Fruit fly (Drosophila melanogaster) ovary, adult (tissue): ENCODE measurements around the gene CG15005.
A peak's percentile ranks its signal among the peaks of the same experiment; 100 is the strongest.

Source experiments
- CG17801 ChIP-seq: fragments of 200-800 bp; optimal IDR thresholded peaks from 2 replicates; lab custom pipeline; 2019; ENCODE audit warnings: missing biosample characterization, mild to moderate bottlenecking, missing genetic modification characterization, moderate library complexity; ENCODE audit not compliant: partially characterized antibody

The CG15005 gene

DNA sequence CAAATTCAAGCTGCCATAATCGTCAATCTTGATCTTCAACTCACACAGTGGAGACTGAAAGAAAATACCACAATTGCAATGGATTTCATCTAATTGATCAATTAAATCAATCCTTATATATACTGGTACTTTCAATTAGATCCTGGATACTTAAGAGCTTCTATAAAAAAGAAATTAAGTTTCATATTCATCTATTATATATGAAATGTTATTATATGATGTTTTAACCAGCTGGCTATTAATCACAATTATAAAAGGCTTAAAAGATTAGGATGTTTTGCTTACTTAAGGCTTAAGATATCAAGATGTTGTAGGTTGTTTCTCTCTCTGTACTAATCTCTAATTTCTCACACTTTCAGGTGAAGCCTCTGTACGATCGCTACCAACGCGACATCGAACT is 728 bp upstream of the CG15005 start:
- no peak for TF ChIP-seq CG17801 (GFP tag; lab: Kevin White, UChicago)

dm6 chr3L:4193730-4194649 is 10.1 kb downstream of the CG15005 start, which contains the start of gene CG43367:
TSS of gene CG43367 (plus strand) at chr3L:4193993.
- TF ChIP-seq CG17801 (GFP tag; lab: Kevin White, UChicago): no peak

- no peak for TF ChIP-seq CG17801 (GFP tag; lab: Kevin White, UChicago)
These were observed 16.1 kb downstream of the CG15005 start, which contains the start of the genes Teh2 and tipE for dm6 chr3L:4187930-4188523. TSS of gene Teh2 (minus strand) at chr3L:4188023. TSS of gene tipE (plus strand) at chr3L:4188499.

DNA sequence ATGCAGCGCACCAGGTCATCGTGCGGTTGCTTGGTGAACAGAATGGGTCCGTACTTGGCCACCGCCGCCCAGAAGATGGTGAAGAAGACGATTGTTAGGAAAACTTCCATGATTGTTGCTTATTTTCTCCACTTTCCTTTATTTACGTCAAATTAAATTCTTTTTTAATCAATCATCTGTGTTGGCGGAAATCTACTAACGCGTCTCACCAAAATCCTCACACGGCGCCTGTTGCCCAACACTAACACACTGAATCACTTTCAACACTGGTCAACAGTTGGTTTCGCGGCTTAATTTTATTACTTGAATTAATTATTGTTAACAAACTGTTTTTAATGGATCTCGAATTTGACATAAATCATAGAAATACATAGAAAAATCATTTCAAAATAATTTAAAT is 17.5 kb downstream of the CG15005 start, which contains the start of gene VhaM9.7-c:
VhaM9.7-c (minus strand) TSS at position 207 of the 400 bp plus-strand sequence.
- TF ChIP-seq CG17801 (GFP tag; lab: Kevin White, UChicago): peak; percentile 59

- no peak for TF ChIP-seq CG17801 (GFP tag; lab: Kevin White, UChicago)
These were observed 18.9 kb downstream of the CG15005 start for dm6 chr3L:4185259-4185658.

DNA sequence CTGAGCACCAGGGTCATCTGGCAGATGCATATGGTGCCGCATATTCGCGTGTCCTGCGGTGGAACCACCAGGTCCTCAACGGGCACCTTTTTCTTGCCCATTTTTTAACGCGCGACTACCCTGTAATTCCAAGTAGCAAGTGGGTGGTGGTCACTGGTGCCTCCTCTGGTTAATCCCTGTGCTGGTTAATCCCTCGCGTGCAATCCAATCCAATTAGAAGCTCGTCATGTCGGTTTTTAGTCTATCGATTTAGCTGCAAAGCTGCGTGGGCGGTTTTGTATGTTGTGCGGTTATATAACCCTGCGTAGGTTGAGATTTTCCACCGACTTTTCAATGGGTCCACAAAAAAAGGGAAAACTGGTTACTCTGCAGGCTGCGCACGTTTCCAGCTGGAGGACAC is 19.6 kb downstream of the CG15005 start, which contains the start of gene Teh3:
Teh3 (minus strand) TSS at position 101 of the 400 bp plus-strand sequence.
- no peak for TF ChIP-seq CG17801 (GFP tag; lab: Kevin White, UChicago)

DNA sequence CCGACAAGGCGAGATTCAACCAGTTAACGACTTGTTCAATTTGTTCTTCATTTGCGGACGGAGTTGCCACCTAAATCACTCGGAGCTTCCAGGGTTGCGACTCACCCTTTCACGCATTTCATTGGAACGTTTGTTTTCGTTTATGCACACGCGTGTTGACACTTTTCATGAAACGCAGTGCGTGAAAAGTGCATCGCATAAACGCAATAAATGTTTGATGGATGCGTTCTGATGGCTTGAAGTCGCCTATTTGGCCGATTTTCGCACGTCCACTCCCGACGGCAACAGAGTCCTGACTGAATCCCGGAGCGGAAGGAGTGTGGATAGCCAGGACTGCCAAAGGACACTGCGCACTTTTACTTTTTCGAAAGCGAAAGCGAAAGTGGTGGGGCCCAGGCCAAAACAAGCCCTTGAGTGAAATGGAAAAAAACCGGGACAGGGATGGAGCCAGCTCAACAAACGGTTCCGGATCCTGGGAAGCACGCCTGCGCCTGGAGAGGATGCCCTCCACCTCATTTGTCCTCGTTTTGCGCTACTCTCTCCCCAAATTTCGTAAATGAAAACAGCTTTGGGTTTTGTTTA is 26.1 kb downstream of the CG15005 start, which contains the start of gene Teh4:
Teh4 (minus strand) TSS at position 290 of the 582 bp plus-strand sequence.
- TF ChIP-seq CG17801 (GFP tag; lab: Kevin White, UChicago): no peak

- no peak for TF ChIP-seq CG17801 (GFP tag; lab: Kevin White, UChicago)
These were observed 30.6 kb downstream of the CG15005 start, which contains the start of gene CG18675 for dm6 chr3L:4173584-4173983. TSS of gene CG18675 (plus strand) at chr3L:4173884.

DNA sequence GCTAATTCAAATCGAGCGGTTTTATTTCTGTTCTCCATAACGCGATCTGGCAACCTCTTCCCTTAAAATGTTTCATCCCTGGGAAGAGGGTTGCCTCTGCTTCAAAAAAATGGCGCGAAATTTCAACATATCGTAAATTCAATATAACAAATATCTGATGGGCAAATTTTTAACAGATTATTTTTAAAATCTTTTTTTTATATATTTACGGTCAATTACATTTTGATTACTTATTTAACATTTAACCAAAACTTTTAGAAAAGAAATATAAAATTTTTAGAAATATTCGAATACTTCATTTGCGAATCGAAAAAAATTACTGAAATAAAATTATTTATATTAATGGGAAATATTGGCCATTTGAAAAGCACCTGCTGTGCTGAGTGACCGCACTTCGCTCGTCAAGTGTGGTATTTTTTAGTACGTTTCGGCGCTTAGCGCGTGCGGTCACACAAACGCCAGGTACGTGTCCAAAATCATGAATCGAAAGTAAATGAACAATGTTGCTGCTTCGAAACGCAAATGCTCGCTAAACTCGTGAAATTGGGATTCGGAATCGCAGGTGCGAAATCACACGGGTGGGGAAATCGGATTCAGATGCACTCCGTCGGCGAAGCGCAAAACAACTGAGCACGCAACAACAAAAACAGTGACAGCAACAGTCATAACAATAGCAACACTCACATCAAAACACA is 34.0 kb downstream of the CG15005 start, which contains the start of gene Ero1L:
Ero1L (plus strand) TSS at position 448 of the 695 bp plus-strand sequence.
- peak; percentile 30 for TF ChIP-seq CG17801 (GFP tag; lab: Kevin White, UChicago)

DNA sequence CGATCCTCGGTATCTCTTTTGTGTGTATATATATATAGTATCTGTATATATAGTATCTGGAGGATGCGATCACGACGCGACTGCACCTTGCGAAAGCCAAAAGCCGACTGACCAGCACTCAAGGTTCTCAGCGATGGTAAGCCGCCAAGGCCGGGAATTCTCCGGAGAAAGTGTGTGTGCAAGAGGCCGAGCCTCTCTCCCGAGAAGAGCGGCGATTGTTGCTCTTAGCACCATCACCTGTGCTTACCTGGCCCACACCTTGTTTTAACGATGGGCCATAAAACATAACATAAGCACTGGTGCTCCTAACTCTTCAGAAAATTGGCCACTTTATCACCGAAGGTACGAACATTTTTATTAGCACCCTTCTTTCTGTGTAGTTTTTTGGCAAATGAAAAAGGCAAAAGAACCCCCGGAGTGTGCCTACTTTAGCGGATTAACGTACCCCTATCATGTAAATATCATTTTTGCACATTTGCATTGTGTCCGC is 36.7 kb downstream of the CG15005 start, which contains the start of gene mas:
mas (minus strand) TSS at position 112 of the 490 bp plus-strand sequence.
- no peak for TF ChIP-seq CG17801 (GFP tag; lab: Kevin White, UChicago)

dm6 chr3L:4160926-4161325 is 43.2 kb downstream of the CG15005 start, which contains the start of gene nab:
TSS of gene nab (minus strand) at chr3L:4160932.
- TF ChIP-seq CG17801 (GFP tag; lab: Kevin White, UChicago): no peak

DNA sequence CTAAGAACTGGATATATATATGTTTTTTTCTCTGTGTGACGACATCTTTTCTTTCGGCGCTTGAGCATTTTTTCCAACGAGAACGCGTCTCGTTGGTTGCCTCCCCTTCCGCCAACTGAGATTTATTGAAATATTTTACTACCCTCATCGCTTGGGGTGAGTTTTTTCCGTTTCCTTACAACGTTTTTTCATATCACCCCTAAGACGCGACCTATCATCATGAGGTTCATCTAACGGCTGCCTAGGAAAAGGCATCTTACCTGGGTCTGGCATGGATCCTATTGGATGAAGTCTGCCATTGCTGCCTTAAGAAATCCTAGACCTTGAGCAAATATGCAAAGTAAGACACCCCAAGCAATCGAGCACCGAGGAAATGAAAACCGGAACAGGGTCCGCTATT is 44.9 kb downstream of the CG15005 start:
- no peak for TF ChIP-seq CG17801 (GFP tag; lab: Kevin White, UChicago)

dm6 chr3L:4158361-4158760 is 45.8 kb downstream of the CG15005 start:
- no peak for TF ChIP-seq CG17801 (GFP tag; lab: Kevin White, UChicago)

dm6 chr3L:4157852-4158251 is 46.3 kb downstream of the CG15005 start:
- no peak for TF ChIP-seq CG17801 (GFP tag; lab: Kevin White, UChicago)
